Fruit fly (Drosophila melanogaster): Measurements from ENCODE around the gene Cat.

Cat gene

DNA sequence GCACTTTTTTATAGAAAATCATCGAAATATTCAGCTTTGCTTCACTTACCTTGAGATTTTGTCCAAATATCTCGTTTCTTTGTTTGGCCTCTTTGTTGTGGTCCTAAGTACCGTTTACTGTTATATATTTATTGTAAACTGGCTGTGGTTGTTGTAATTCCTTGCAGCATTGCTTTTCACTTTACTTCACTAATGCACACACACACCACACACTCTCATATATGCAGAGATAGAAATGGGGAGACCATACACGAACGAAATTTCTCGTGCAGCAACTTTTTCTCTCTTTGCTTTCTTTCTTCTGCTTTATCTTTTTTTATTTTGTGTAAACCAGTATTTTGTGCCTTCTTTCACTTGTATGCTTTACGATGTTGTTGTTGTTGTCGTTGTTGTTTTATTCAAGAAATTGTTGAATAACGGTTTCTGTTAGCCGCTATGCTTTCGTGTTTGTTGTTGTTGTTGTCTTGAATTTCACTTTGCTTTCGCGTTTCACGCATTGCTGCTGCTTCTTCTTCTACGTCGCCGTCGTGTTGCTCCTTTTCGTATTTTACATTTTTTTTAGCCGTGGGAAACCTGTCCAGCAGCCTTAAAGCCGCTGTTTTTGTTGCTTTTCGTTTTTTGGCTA, 3.0 kb upstream of the Cat start (continued):
- TF ChIP-seq CG9139 (GFP tag; optimal IDR thresholded peaks at IDR 0.05) (peak; percentile 46), dac (GFP tag; optimal IDR thresholded peaks at IDR 0.05) (no peak), CG6163 (GFP tag; IDR thresholded peaks at IDR 0.05) (peak; percentile 72; the same call in 2 of the 3 replicates), CG10631 (GFP tag; optimal IDR thresholded peaks at IDR 0.05) (no peak), acj6 (GFP tag; optimal IDR thresholded peaks at IDR 0.05) (no peak), Eip93F (GFP tag; optimal IDR thresholded peaks at IDR 0.05) (no peak), CG11294 (GFP tag; IDR thresholded peaks at IDR 0.05) (no peak), CG3919 (GFP tag; optimal IDR thresholded peaks at IDR 0.05) (no peak), cyc (GFP tag; optimal IDR thresholded peaks at IDR 0.05) (no peak), Sox14 (GFP tag; optimal IDR thresholded peaks at IDR 0.05) (no peak), OdsH (GFP tag; optimal IDR thresholded peaks at IDR 0.05) (no peak), Hr39 (GFP tag; optimal IDR thresholded peaks at IDR 0.05) (no peak), CG16779 (tag; optimal IDR thresholded peaks at IDR 0.05) (peak; percentile 25), fd85E (GFP tag; optimal IDR thresholded peaks at IDR 0.05) (no peak), esn (GFP tag; optimal IDR thresholded peaks at IDR 0.05) (no peak), Eip78C (GFP tag) (peak; percentile 59)

DNA sequence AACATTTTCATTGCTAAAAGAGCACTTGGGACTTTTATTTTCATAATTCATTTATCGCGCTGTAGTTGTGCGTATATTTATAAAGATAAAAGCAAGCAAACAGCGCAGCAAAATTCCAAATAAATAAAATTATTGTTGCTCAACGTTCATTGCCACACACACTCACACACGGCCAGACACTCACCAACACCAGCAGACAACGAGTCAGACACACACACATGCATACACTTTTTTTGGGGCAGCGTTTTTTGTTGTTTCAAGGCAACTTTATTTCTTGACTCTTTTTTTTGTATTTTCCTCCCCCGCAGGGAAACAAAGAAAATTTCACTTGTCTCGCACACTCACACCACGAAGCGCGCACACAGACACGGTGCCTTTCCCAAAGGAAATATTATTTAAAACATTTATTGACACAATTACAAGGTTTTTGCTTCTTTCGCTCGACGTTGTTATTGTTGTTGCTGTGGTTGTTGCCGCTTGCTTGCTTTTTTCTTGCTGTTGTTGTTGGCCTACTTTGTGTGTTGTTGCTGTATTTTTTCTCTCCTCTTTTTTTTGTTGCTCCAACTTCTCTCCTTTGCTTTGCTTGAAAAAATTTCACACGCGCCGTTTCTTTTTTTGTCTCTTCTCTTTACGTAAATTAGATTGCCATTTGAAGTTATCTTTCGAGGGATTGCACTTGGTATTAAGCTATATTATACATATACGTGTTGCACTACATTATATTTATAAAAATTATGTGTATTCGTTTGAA, 2.3 kb upstream of the Cat start:
- TF ChIP-seq CG3032 (tag; optimal IDR thresholded peaks at IDR 0.05) (peak; percentile 51), CG6792 (GFP tag; optimal IDR thresholded peaks at IDR 0.05) (no peak), CG6276 (GFP tag; optimal IDR thresholded peaks at IDR 0.05) (peak; percentile 75), fd59A (GFP tag; optimal IDR thresholded peaks at IDR 0.05) (peak; percentile 7), Met (GFP tag; optimal IDR thresholded peaks at IDR 0.05) (peak; percentile 14), CG10631 (GFP tag; optimal IDR thresholded peaks at IDR 0.05) (no peak), CG10669 (GFP tag; optimal IDR thresholded peaks at IDR 0.05) (peak; percentile 39), CG32006 (GFP tag; optimal IDR thresholded peaks at IDR 0.05) (peak; percentile 48), Lpt (GFP tag; optimal IDR thresholded peaks at IDR 0.05) (peak; percentile 60), CG34406 (GFP tag; optimal IDR thresholded peaks at IDR 0.05) (peak; percentile 30), net (GFP tag; optimal IDR thresholded peaks at IDR 0.05) (peak; percentile 45), eg (GFP tag; IDR thresholded peaks at IDR 0.05) (peak; percentile 71; the same call in 1 of the 3 replicates), CG4318 (GFP tag; optimal IDR thresholded peaks at IDR 0.05) (no peak), CG8119 (GFP tag; IDR thresholded peaks at IDR 0.05) (peak; percentile 76), CG31627 (GFP tag; optimal IDR thresholded peaks at IDR 0.05) (no peak), Gug (GFP tag; IDR thresholded peaks at IDR 0.05) (no peak), Sox14 (GFP tag; optimal IDR thresholded peaks at IDR 0.05) (peak; percentile 51), pdm3 (GFP tag; optimal IDR thresholded peaks at IDR 0.05) (peak; percentile 35), Eip75B (GFP tag; optimal IDR thresholded peaks at IDR 0.05) (peak; percentile 50), CG3919 (GFP tag; optimal IDR thresholded peaks at IDR 0.05) (peak; percentile 27), CG16779 (tag; optimal IDR thresholded peaks at IDR 0.05) (peak; percentile 65), ss (GFP tag; optimal IDR thresholded peaks at IDR 0.05) (peak; percentile 75 to 86), Hr39 (GFP tag; optimal IDR thresholded peaks at IDR 0.05) (no peak), Sox15 (GFP tag; optimal IDR thresholded peaks at IDR 0.05) (no peak), acj6 (GFP tag; optimal IDR thresholded peaks at IDR 0.05) (peak; percentile 10), fkh (GFP tag; optimal IDR thresholded peaks at IDR 0.05) (peak; percentile 75), Hr38 (GFP tag; optimal IDR thresholded peaks at IDR 0.05) (no peak), CG6163 (GFP tag; IDR thresholded peaks at IDR 0.05) (peak; percentile 67; the same call in 2 of the 3 replicates), vri (GFP tag; optimal IDR thresholded peaks at IDR 0.05) (peak; percentile 27), dsx (GFP tag; optimal IDR thresholded peaks at IDR 0.05; ENCODE audit: poor library complexity, severe bottlenecking) (peak; percentile 75), spab (GFP tag; optimal IDR thresholded peaks at IDR 0.05) (peak; percentile 59), svp (GFP tag) (peak; percentile 33), CG6808 (GFP tag; optimal IDR thresholded peaks at IDR 0.05) (peak; percentile 83), CG6854 (GFP tag; optimal IDR thresholded peaks at IDR 0.05) (peak; percentile 19), CG8632 (GFP tag; optimal IDR thresholded peaks at IDR 0.05) (no peak), CG1621 (tag; optimal IDR thresholded peaks at IDR 0.05) (peak; percentile 50), dac (GFP tag; optimal IDR thresholded peaks at IDR 0.05) (peak; percentile 21), esn (GFP tag; optimal IDR thresholded peaks at IDR 0.05) (no peak), Eip78C (GFP tag) (peak; percentile 84), Smox (GFP tag; optimal IDR thresholded peaks at IDR 0.05) (peak; percentile 19), OdsH (GFP tag; optimal IDR thresholded peaks at IDR 0.05) (peak; percentile 21)
